Worm (Caenorhabditis elegans) whole organism, L4 larva: ENCODE results near the gene C47D12.4.

Experiments
- D1046.2 ChIP-seq: fragments of 200-800 bp; sonication (Bioruptor generic); IDR thresholded peaks from 2 replicates; pipeline ENCODE4 v1.3.6; 2022; ENCODE audit warnings: missing genetic modification characterization, missing compliant biosample characterization
- F26F4.8 ChIP-seq: fragments of 200-800 bp; sonication (Bioruptor generic); conservative IDR thresholded peaks from 2 replicates; pipeline ENCODE4 v1.3.6; 2022; ENCODE audit warnings: missing genetic modification characterization, missing compliant biosample characterization
- T20F7.1 ChIP-seq: fragments of 200-800 bp; sonication (Bioruptor generic); optimal IDR thresholded peaks from 2 replicates; lab custom pipeline; 2018; ENCODE audit warnings: mild to moderate bottlenecking, missing genetic modification characterization, missing compliant biosample characterization
- T26A8.4 ChIP-seq: fragments of 200-800 bp; sonication (Bioruptor generic); IDR thresholded peaks from 2 replicates; pipeline ENCODE4 v1.3.6; 2022; ENCODE audit warnings: missing genetic modification characterization, missing compliant biosample characterization
- Y48G9A.11 ChIP-seq: fragments of 200-800 bp; sonication (Bioruptor generic); IDR thresholded peaks from 2 replicates; pipeline ENCODE4 v1.3.6; 2022; ENCODE audit warnings: missing genetic modification reagents, missing genetic modification characterization, missing compliant biosample characterization
- Y5F2A.4 ChIP-seq: fragments of 200-800 bp; sonication (Bioruptor generic); optimal IDR thresholded peaks from 2 replicates; lab custom pipeline; 2018; ENCODE audit warnings: mild to moderate bottlenecking, missing genetic modification characterization, missing compliant biosample characterization
- aha-1 ChIP-seq: fragments of 150-350 bp; peaks from one replicate; lab custom pipeline; 2014; ENCODE audit warnings: missing biosample characterization, missing genetic modification characterization
- arid-1 ChIP-seq: fragments of 200-800 bp; sonication (Bioruptor generic); conservative IDR thresholded peaks from 2 replicates; pipeline ENCODE4 v1.3.6; 2022; ENCODE audit warnings: missing genetic modification reagents, missing genetic modification characterization, missing compliant biosample characterization
- ceh-32 ChIP-seq: sonication (generic microtip); optimal IDR thresholded peaks from 2 replicates; lab custom pipeline; 2016; ENCODE audit warnings: mild to moderate bottlenecking, missing genetic modification characterization, missing compliant biosample characterization; ENCODE audit not compliant: poor library complexity
- ces-1 ChIP-seq: fragments of 150-350 bp; sonication (generic microtip); optimal IDR thresholded peaks from 4 replicates; lab custom pipeline; 2014; ENCODE audit warnings: missing biosample characterization, missing genetic modification reagents, missing genetic modification characterization
- daf-12 ChIP-seq: fragments of 150-350 bp; optimal IDR thresholded peaks from 2 replicates; lab custom pipeline; 2014; ENCODE audit warnings: missing biosample characterization, missing genetic modification reagents, missing genetic modification characterization
- daf-16 ChIP-seq, 3 experiments: sonication (generic microtip); optimal IDR thresholded peaks; 2 replicates each; lab custom pipeline; 2016 to 2017; ENCODE audit warnings: missing genetic modification characterization in 3 of 3, missing genetic modification reagents in 3 of 3, mild to moderate bottlenecking in 2 of 3, missing compliant biosample characterization in 2 of 3, missing biosample characterization in 1 of 3, moderate library complexity in 1 of 3
- dmd-8 ChIP-seq: fragments of 200-800 bp; sonication (Bioruptor generic); IDR thresholded peaks from 2 replicates; pipeline ENCODE4 v1.3.6; 2022; ENCODE audit warnings: missing genetic modification characterization, missing compliant biosample characterization
- dpl-1 ChIP-seq: fragments of 150-350 bp; optimal IDR thresholded peaks from 2 replicates; lab custom pipeline; 2014; ENCODE audit warnings: missing biosample characterization, missing genetic modification reagents, missing genetic modification characterization
- dve-1 ChIP-seq: sonication (generic microtip); optimal IDR thresholded peaks from 2 replicates; lab custom pipeline; 2017; ENCODE audit warnings: antibody characterized with exemption, mild to moderate bottlenecking, missing genetic modification characterization, missing compliant biosample characterization; ENCODE audit not compliant: insufficient read depth
- fos-1 ChIP-seq: fragments of 150-350 bp; optimal IDR thresholded peaks from 2 replicates; lab custom pipeline; 2014; ENCODE audit warnings: missing biosample characterization, missing genetic modification characterization
- hif-1 ChIP-seq, 2 experiments: sonication (generic microtip); optimal IDR thresholded peaks; 2 replicates each; lab custom pipeline; 2016 to 2017; ENCODE audit warnings: missing compliant biosample characterization in 2 of 2, missing genetic modification characterization in 2 of 2, missing genetic modification reagents in 2 of 2, missing genotype in 2 of 2, mild to moderate bottlenecking in 1 of 2
- hlh-11 ChIP-seq: fragments of 200-800 bp; sonication (Bioruptor generic); optimal IDR thresholded peaks from 2 replicates; lab custom pipeline; 2018; ENCODE audit warnings: mild to moderate bottlenecking, missing genetic modification characterization, missing compliant biosample characterization
- hmg-1.1 ChIP-seq: fragments of 200-800 bp; sonication (Bioruptor generic); IDR thresholded peaks from 2 replicates; pipeline ENCODE4 v1.3.6; 2022; ENCODE audit warnings: missing genetic modification reagents, missing genetic modification characterization, missing compliant biosample characterization
- jun-1 ChIP-seq: fragments of 150-350 bp; optimal IDR thresholded peaks from 2 replicates; lab custom pipeline; 2014; ENCODE audit warnings: missing biosample characterization, missing genetic modification reagents, missing genetic modification characterization
- lin-1 ChIP-seq: fragments of 200-800 bp; sonication (Bioruptor generic); IDR thresholded peaks from 2 replicates; pipeline ENCODE4 v1.3.6; 2022; ENCODE audit warnings: missing genetic modification reagents, missing genetic modification characterization, missing compliant biosample characterization
- lin-15B ChIP-seq: fragments of 150-350 bp; sonication (generic microtip); optimal IDR thresholded peaks from 3 replicates; lab custom pipeline; 2014; ENCODE audit warnings: missing biosample characterization, missing genetic modification characterization
- madf-5 ChIP-seq, 2 experiments: fragments of 200-800 bp; sonication (Bioruptor generic); IDR thresholded peaks; 2 replicates each; pipeline ENCODE4 v1.3.6; 2022; ENCODE audit warnings: missing compliant biosample characterization in 2 of 2, missing genetic modification characterization in 2 of 2
- mdt-29 ChIP-seq: fragments of 200-800 bp; sonication (Bioruptor generic); IDR thresholded peaks from 2 replicates; pipeline ENCODE4 v1.3.6; 2022; ENCODE audit warnings: missing genetic modification reagents, missing genetic modification characterization, missing compliant biosample characterization
- mxl-2 ChIP-seq: fragments of 200-800 bp; sonication (Bioruptor generic); conservative IDR thresholded peaks from 2 replicates; pipeline ENCODE4 v1.3.6; 2022; ENCODE audit warnings: missing genetic modification reagents, missing genetic modification characterization, missing compliant biosample characterization
- nhr-102 ChIP-seq: sonication (generic microtip); optimal IDR thresholded peaks from 2 replicates; lab custom pipeline; 2016; ENCODE audit warnings: mild to moderate bottlenecking, missing genetic modification characterization, moderate library complexity, missing compliant biosample characterization
- nhr-28 ChIP-seq: fragments of 150-350 bp; optimal IDR thresholded peaks from 2 replicates; lab custom pipeline; 2014; ENCODE audit warnings: missing biosample characterization, missing genetic modification characterization
- nhr-42 ChIP-seq: fragments of 200-800 bp; sonication (Bioruptor generic); IDR thresholded peaks from 2 replicates; pipeline ENCODE4 v1.3.6; 2022; ENCODE audit warnings: missing genetic modification characterization, missing compliant biosample characterization
- nhr-48 ChIP-seq: sonication (generic microtip); optimal IDR thresholded peaks from 2 replicates; lab custom pipeline; 2016; ENCODE audit warnings: mild to moderate bottlenecking, missing genetic modification characterization, missing compliant biosample characterization
- pqm-1 ChIP-seq: sonication (generic microtip); optimal IDR thresholded peaks from 2 replicates; lab custom pipeline; 2017; ENCODE audit warnings: missing biosample characterization, missing genetic modification characterization
- saeg-2 ChIP-seq: fragments of 200-800 bp; sonication (Bioruptor generic); IDR thresholded peaks from 2 replicates; pipeline ENCODE4 v1.3.6; 2022; ENCODE audit warnings: missing genetic modification reagents, missing genetic modification characterization, missing compliant biosample characterization
- set-16 ChIP-seq: fragments of 200-800 bp; sonication (Bioruptor generic); IDR thresholded peaks from 2 replicates; pipeline ENCODE4 v1.3.6; 2022; ENCODE audit warnings: missing genetic modification reagents, missing genetic modification characterization, missing compliant biosample characterization
- snpc-1.2 ChIP-seq: fragments of 200-800 bp; sonication (Bioruptor generic); IDR thresholded peaks from 2 replicates; pipeline ENCODE4 v1.3.6; 2022; ENCODE audit warnings: missing genetic modification reagents, missing genetic modification characterization, missing compliant biosample characterization
- snpc-4 ChIP-seq: fragments of 150-350 bp; optimal IDR thresholded peaks from 2 replicates; lab custom pipeline; 2014; ENCODE audit warnings: missing biosample characterization, missing genetic modification characterization
- spr-3 ChIP-seq: fragments of 200-800 bp; sonication (Bioruptor generic); optimal IDR thresholded peaks from 2 replicates; lab custom pipeline; 2018; ENCODE audit warnings: mild to moderate bottlenecking, missing genetic modification characterization, missing compliant biosample characterization
- tra-1 ChIP-seq: fragments of 200-800 bp; sonication (Bioruptor generic); IDR thresholded peaks from 2 replicates; pipeline ENCODE4 v1.3.6; 2022; ENCODE audit warnings: missing genetic modification reagents, missing genetic modification characterization, missing compliant biosample characterization
- unc-130 ChIP-seq: sonication (generic microtip); optimal IDR thresholded peaks from 2 replicates; lab custom pipeline; 2016; ENCODE audit warnings: missing genetic modification reagents, missing genetic modification characterization, missing compliant biosample characterization
- unc-62 ChIP-seq, 3 experiments: fragments of 150-350 bp in 1 of 3; sonication (generic microtip); optimal IDR thresholded peaks in 2 of 3; peaks in 1 of 3; 1 replicate in 1 of 3; 2 replicates in 2 of 3; lab custom pipeline; 2014 to 2017; ENCODE audit warnings: missing biosample characterization in 3 of 3, missing genetic modification characterization in 3 of 3, missing genetic modification reagents in 3 of 3, missing genotype in 1 of 3
- vab-7 ChIP-seq: fragments of 200-800 bp; sonication (Bioruptor generic); IDR thresholded peaks from 2 replicates; pipeline ENCODE4 v1.3.6; 2022; ENCODE audit warnings: missing genetic modification reagents, missing genetic modification characterization, missing compliant biosample characterization
- zag-1 ChIP-seq: fragments of 150-350 bp; optimal IDR thresholded peaks from 2 replicates; lab custom pipeline; 2014; ENCODE audit warnings: missing biosample characterization, missing genetic modification characterization
- zfp-2 ChIP-seq: sonication (generic microtip); optimal IDR thresholded peaks from 2 replicates; lab custom pipeline; 2016; ENCODE audit warnings: mild to moderate bottlenecking, missing genetic modification characterization, missing compliant biosample characterization
- zfp-3 ChIP-seq: fragments of 200-800 bp; sonication (Bioruptor generic); conservative IDR thresholded peaks from 2 replicates; pipeline ENCODE4 v1.3.6; 2022; ENCODE audit warnings: missing genetic modification reagents, missing genetic modification characterization, missing compliant biosample characterization

The C47D12.4 gene

ce11 chrII:11728545-11729105, 47.1 kb downstream of the C47D12.4 start, which contains the start of gene alh-8 (continued):
- TF ChIP-seq saeg-2 (GFP tag; lab: Robert Waterston, UW) (no peak; the same call in 1 of the 2 replicates), ceh-32 (tag; lab: Kevin White, UChicago) (no peak), arid-1 (GFP tag; lab: Robert Waterston, UW) (no peak), nhr-42 (GFP tag; lab: Robert Waterston, UW) (no peak), Y5F2A.4 (GFP tag; lab: Kevin White, UChicago) (no peak), lin-15B (no peak), jun-1 (tag; lab: Kevin White, UChicago) (no peak), pqm-1 (peak; percentile 57), nhr-48 (tag; lab: Kevin White, UChicago) (peak; percentile 52), T20F7.1 (GFP tag; lab: Kevin White, UChicago) (peak; percentile 70), dmd-8 (GFP tag; lab: Robert Waterston, UW) (no peak), aha-1 (tag; lab: Kevin White, UChicago) (peak; percentile 43), T26A8.4 (0 out of 2 replicates have a peak, but pooled peaks have one; percentile 10), madf-5 (GFP tag; IDR thresholded peaks at IDR 0.05; lab: Robert Waterston, UW) (no peak), dpl-1 (GFP tag; lab: Kevin White, UChicago) (peak; percentile 16), snpc-4 (tag; lab: Kevin White, UChicago) (no peak), nhr-28 (tag; lab: Kevin White, UChicago) (peak; percentile 82), spr-3 (GFP tag; lab: Kevin White, UChicago) (peak; percentile 56), tra-1 (GFP tag; lab: Robert Waterston, UW) (no peak), nhr-102 (tag; lab: Kevin White, UChicago) (peak; percentile 19), mdt-29 (GFP tag; lab: Robert Waterston, UW) (peak; percentile 72), zag-1 (tag; lab: Kevin White, UChicago) (no peak), hif-1 (tag; optimal IDR thresholded peaks at IDR 0.05; lab: Kevin White, UChicago) (peak in 1 of 2 experiments; percentile 73), daf-16 (GFP tag; optimal IDR thresholded peaks at IDR 0.05; lab: Kevin White, UChicago) (peak in 1 of 2 experiments; percentile 82), daf-16 (tag; optimal IDR thresholded peaks at IDR 0.05; lab: Kevin White, UChicago) (peak; percentile 94), lin-1 (peak; percentile 19; the same call in 1 of the 2 replicates), set-16 (GFP tag; lab: Robert Waterston, UW) (no peak), Y48G9A.11 (GFP tag; lab: Robert Waterston, UW) (no peak)

- TF ChIP-seq set-16 (GFP tag; lab: Robert Waterston, UW) = peak; percentile 94
- TF ChIP-seq D1046.2 (GFP tag; lab: Robert Waterston, UW) = 0 out of 2 replicates have a peak, but pooled peaks have one; percentile 33
- TF ChIP-seq aha-1 (tag; lab: Kevin White, UChicago) = peak; percentile 96
- no peak for TF ChIP-seq Y5F2A.4 (GFP tag; lab: Kevin White, UChicago)
- no peak for TF ChIP-seq unc-130
- TF ChIP-seq unc-62 (GFP tag; optimal IDR thresholded peaks at IDR 0.05 in 1 of 2; lab: Kevin White, UChicago) = peak in 1 of 2 experiments; percentile 69
- TF ChIP-seq unc-62 (tag; optimal IDR thresholded peaks at IDR 0.05; lab: Kevin White, UChicago) = no peak
- TF ChIP-seq, all 104 proteins: peak for 4
Observed at ce11 chrII:11729757-11730535, 48.4 kb downstream of the C47D12.4 start.

ce11 chrII:11731174-11731724, 49.7 kb downstream of the C47D12.4 start:
- TF ChIP-seq daf-16 (GFP tag; optimal IDR thresholded peaks at IDR 0.05; lab: Kevin White, UChicago) = no peak
- peak; percentile 35 for TF ChIP-seq daf-16 (tag; optimal IDR thresholded peaks at IDR 0.05; lab: Kevin White, UChicago)
- TF ChIP-seq nhr-102 (tag; lab: Kevin White, UChicago) = peak; percentile 67
- TF ChIP-seq hif-1 (tag; optimal IDR thresholded peaks at IDR 0.05; lab: Kevin White, UChicago) = no peak
- no peak for TF ChIP-seq dpl-1 (GFP tag; lab: Kevin White, UChicago)
- TF ChIP-seq T20F7.1 (GFP tag; lab: Kevin White, UChicago) = peak; percentile 2
- peak; percentile 16 for TF ChIP-seq dve-1 (tag; lab: Kevin White, UChicago)
- TF ChIP-seq daf-12 (tag; lab: Kevin White, UChicago) = no peak
- no peak for TF ChIP-seq vab-7 (GFP tag; lab: Robert Waterston, UW)
- TF ChIP-seq hmg-1.1 (GFP tag; lab: Robert Waterston, UW) = no peak
- TF ChIP-seq zfp-3 = peak; percentile 78; the same call in 1 of the 2 replicates
- peak; percentile 81 for TF ChIP-seq aha-1 (tag; lab: Kevin White, UChicago)
- TF ChIP-seq hlh-11 = peak; percentile 32
- TF ChIP-seq ces-1 (GFP tag; lab: Kevin White, UChicago) = no peak
- TF ChIP-seq mxl-2 = 0 out of 2 replicates have a peak, but pooled peaks have one; percentile 32
- no peak for TF ChIP-seq fos-1 (tag; lab: Kevin White, UChicago)
- no peak for TF ChIP-seq snpc-1.2
- TF ChIP-seq F26F4.8 (GFP tag; lab: Robert Waterston, UW) = no peak
- 0 out of 2 replicates have a peak, but pooled peaks have one; percentile 17 for TF ChIP-seq D1046.2 (GFP tag; lab: Robert Waterston, UW)
- no peak for TF ChIP-seq zfp-2 (tag; lab: Kevin White, UChicago)
